Worm (Caenorhabditis elegans): Measurements from ENCODE around the gene C08H9.18.
"Not testable (repeated sequence)": the region's sequence is repeated elsewhere in the genome, so short reads cannot be mapped to it uniquely, and the experiment has no call there.

The C08H9.18 gene

ce11 chrII:9866378-9866777 lies 4.3 kb upstream of the C08H9.18 start, which contains the start of gene chil-1:
TSS of gene chil-1 (minus strand) at chrII:9866478.
- not testable (repeated sequence) for TF ChIP-seq aha-1 (tag); hmg-1.1 (GFP tag; IDR thresholded peaks at IDR 0.05); zip-11 (GFP tag; IDR thresholded peaks at IDR 0.05)

ce11 chrII:9861394-9861793 lies 653 bp downstream of the C08H9.18 start, which contains the start of gene chil-3:
TSS of gene chil-3 (minus strand) at chrII:9861494.
- no peak for TF ChIP-seq php-3 (GFP tag; IDR thresholded peaks at IDR 0.05)
- no peak for TF ChIP-seq nhr-25 (tag; optimal IDR thresholded peaks at IDR 0.05; ENCODE audit: borderline replicate concordance, insufficient read depth)
- no peak for TF ChIP-seq nhr-111 (GFP tag; optimal IDR thresholded peaks at IDR 0.05)
- no peak for TF ChIP-seq ceh-20 (GFP tag; IDR thresholded peaks at IDR 0.05)
- no peak for TF ChIP-seq mxl-2 (GFP tag; conservative IDR thresholded peaks at IDR 0.05)
- no peak for TF ChIP-seq skn-1 (tag; optimal IDR thresholded peaks at IDR 0.05)
- no peak for TF ChIP-seq unc-39 (tag; optimal IDR thresholded peaks at IDR 0.05)

ce11 chrII:9859575-9859974 lies 2.5 kb downstream of the C08H9.18 start, which contains the start of gene chil-5:
TSS of gene chil-5 (minus strand) at chrII:9859675.
- TF ChIP-seq daf-16 (GFP tag; optimal IDR thresholded peaks at IDR 0.05) = no peak
- TF ChIP-seq daf-16 (tag; optimal IDR thresholded peaks at IDR 0.05) = no peak
- no peak for TF ChIP-seq lin-13 (GFP tag; optimal IDR thresholded peaks at IDR 0.05)
- no peak for TF ChIP-seq gei-8 (GFP tag; optimal IDR thresholded peaks at IDR 0.05)
- no peak for TF ChIP-seq nhr-11 (tag; optimal IDR thresholded peaks at IDR 0.05)
- TF ChIP-seq mdt-29 (GFP tag; IDR thresholded peaks at IDR 0.05) = no peak
- TF ChIP-seq ctbp-1 (GFP tag; IDR thresholded peaks at IDR 0.05) = no peak
- no peak for TF ChIP-seq ceh-44 (GFP tag; IDR thresholded peaks at IDR 0.05)
- TF ChIP-seq D1046.2 (GFP tag; IDR thresholded peaks at IDR 0.05) = no peak
- no peak for TF ChIP-seq ceh-28 (tag; optimal IDR thresholded peaks at IDR 0.05)
- TF ChIP-seq zfp-2 (tag; optimal IDR thresholded peaks at IDR 0.05) = no peak
- no peak for TF ChIP-seq nhr-48 (tag; optimal IDR thresholded peaks at IDR 0.05)
- no peak for TF ChIP-seq nhr-42 (GFP tag; IDR thresholded peaks at IDR 0.05)
- no peak for TF ChIP-seq nhr-76 (tag; optimal IDR thresholded peaks at IDR 0.05)
- no peak for TF ChIP-seq dmd-6 (GFP tag; IDR thresholded peaks at IDR 0.05)
- no peak for TF ChIP-seq madf-9 (GFP tag; conservative IDR thresholded peaks at IDR 0.05)
- no peak for TF ChIP-seq F49E8.2 (tag; optimal IDR thresholded peaks at IDR 0.05; ENCODE audit: borderline replicate concordance)
- TF ChIP-seq hif-1 (tag; optimal IDR thresholded peaks at IDR 0.05) = no peak

ce11 chrII:9857791-9858190 lies 4.3 kb downstream of the C08H9.18 start, which contains the start of gene chil-6:
TSS of gene chil-6 (minus strand) at chrII:9857891.
- TF ChIP-seq F37D6.2 (tag; optimal IDR thresholded peaks at IDR 0.05) = no peak
- no peak for TF ChIP-seq sdz-12 (GFP tag; optimal IDR thresholded peaks at IDR 0.05)
- no peak for TF ChIP-seq set-16 (GFP tag; IDR thresholded peaks at IDR 0.05)
- no peak for TF ChIP-seq pha-4 (GFP tag; IDR thresholded peaks at IDR 0.05)
- no peak for TF ChIP-seq pha-4 (tag; optimal IDR thresholded peaks at IDR 0.05)
- no peak for TF ChIP-seq arid-1 (GFP tag; conservative IDR thresholded peaks at IDR 0.05)
- TF ChIP-seq tag-97 (GFP tag; IDR thresholded peaks at IDR 0.05) = no peak
- TF ChIP-seq daf-8 (GFP tag; IDR thresholded peaks at IDR 0.05) = no peak
- no peak for TF ChIP-seq madf-5 (GFP tag; IDR thresholded peaks at IDR 0.05)
- no peak for TF ChIP-seq daf-12 (tag; optimal IDR thresholded peaks at IDR 0.05)
- no peak for TF ChIP-seq lin-38 (GFP tag; IDR thresholded peaks at IDR 0.05)
- TF ChIP-seq ZK546.5 (tag; optimal IDR thresholded peaks at IDR 0.05) = no peak
- TF ChIP-seq lsy-2 (tag; optimal IDR thresholded peaks at IDR 0.05) = no peak
- TF ChIP-seq ceh-82 (tag; optimal IDR thresholded peaks at IDR 0.05) = no peak
- TF ChIP-seq attf-4 (tag; optimal IDR thresholded peaks at IDR 0.05) = no peak
- no peak for TF ChIP-seq nhr-28 (tag; optimal IDR thresholded peaks at IDR 0.05)
- TF ChIP-seq unc-39 (tag; optimal IDR thresholded peaks at IDR 0.05) = no peak
- no peak for TF ChIP-seq nhr-41 (GFP tag; IDR thresholded peaks at IDR 0.05)
- TF ChIP-seq ces-1 (GFP tag; optimal IDR thresholded peaks at IDR 0.05) = no peak
- no peak for TF ChIP-seq nhr-25 (tag; optimal IDR thresholded peaks at IDR 0.05; ENCODE audit: borderline replicate concordance, insufficient read depth)
- TF ChIP-seq ztf-11 (tag; optimal IDR thresholded peaks at IDR 0.05) = no peak
